Worm (Caenorhabditis elegans): ENCODE results near the gene frpr-3.

frpr-3 gene

DNA sequence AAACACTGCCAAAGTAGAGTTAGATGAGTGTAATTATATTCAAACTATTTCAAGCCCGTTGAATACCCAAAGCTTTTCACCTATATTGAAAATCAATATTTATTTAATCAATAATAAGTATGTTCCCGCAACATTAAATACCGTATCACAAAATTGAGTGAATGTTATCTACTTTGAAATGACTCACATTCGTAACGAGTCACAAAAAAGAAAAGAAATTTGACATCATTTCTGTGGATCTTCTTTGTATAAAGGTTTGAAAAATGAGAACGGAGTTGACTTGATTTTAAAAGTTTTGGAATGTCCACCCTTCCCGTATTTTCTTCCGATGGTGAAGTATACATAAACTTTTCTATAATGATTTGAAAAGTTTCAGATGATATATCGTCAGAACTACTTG lies 35.7 kb upstream of the frpr-3 start, which contains the start of gene srr-10:
Gene srr-10 (plus strand): TSS at position 301 of the 400 bp plus-strand sequence.
- TF ChIP-seq T22C8.4 (GFP tag; IDR thresholded peaks at IDR 0.05), result no peak
- no peak for TF ChIP-seq flt-1 (GFP tag; IDR thresholded peaks at IDR 0.05)
- TF ChIP-seq klf-2 (GFP tag; conservative IDR thresholded peaks at IDR 0.05), result no peak
- no peak for TF ChIP-seq tab-1 (GFP tag; IDR thresholded peaks at IDR 0.05)
- TF ChIP-seq ztf-29 (GFP tag; IDR thresholded peaks at IDR 0.05), result no peak
- TF ChIP-seq ztf-23 (GFP tag; IDR thresholded peaks at IDR 0.05), result no peak
- no peak for TF ChIP-seq med-1 (GFP tag; optimal IDR thresholded peaks at IDR 0.05; ENCODE audit: insufficient read depth)
- TF ChIP-seq ref-1 (GFP tag; conservative IDR thresholded peaks at IDR 0.05), result no peak
- no peak for TF ChIP-seq cog-1 (tag; optimal IDR thresholded peaks at IDR 0.05)

ce11 chrV:7737710-7738109 lies 33.4 kb upstream of the frpr-3 start, which contains the start of gene srr-9:
TSS of gene srr-9 (plus strand) at chrV:7738010.
- TF ChIP-seq ztf-23 (GFP tag; IDR thresholded peaks at IDR 0.05) (no peak), flt-1 (GFP tag; IDR thresholded peaks at IDR 0.05) (no peak)

ce11 chrV:7739949-7740348 lies 31.1 kb upstream of the frpr-3 start:
- TF ChIP-seq klf-2 (GFP tag; conservative IDR thresholded peaks at IDR 0.05) (no peak), T22C8.4 (GFP tag; IDR thresholded peaks at IDR 0.05) (no peak), ref-1 (GFP tag; conservative IDR thresholded peaks at IDR 0.05) (no peak), med-1 (GFP tag; optimal IDR thresholded peaks at IDR 0.05; ENCODE audit: insufficient read depth) (no peak), ztf-23 (GFP tag; IDR thresholded peaks at IDR 0.05) (no peak), cog-1 (tag; optimal IDR thresholded peaks at IDR 0.05) (no peak), ztf-29 (GFP tag; IDR thresholded peaks at IDR 0.05) (no peak), flt-1 (GFP tag; IDR thresholded peaks at IDR 0.05) (no peak), tab-1 (GFP tag; IDR thresholded peaks at IDR 0.05) (no peak)

DNA sequence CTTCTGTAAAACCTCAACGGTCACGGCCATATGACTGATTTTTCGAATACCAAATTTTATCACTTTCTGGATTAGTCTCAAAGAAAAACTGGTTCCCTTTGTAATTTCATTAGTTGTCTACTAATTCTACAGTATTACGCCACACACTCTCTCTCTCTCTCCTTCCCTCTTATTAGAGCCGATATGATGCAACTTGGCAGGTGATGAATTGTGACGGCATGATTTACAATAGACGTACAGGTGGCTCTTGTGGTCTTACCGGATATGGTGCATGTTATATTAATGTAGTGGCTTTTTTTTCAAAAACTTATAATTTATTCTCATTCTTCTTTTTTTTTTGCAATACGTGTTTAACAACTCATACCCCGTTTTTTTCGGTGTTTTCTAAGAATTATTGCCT lies 29.1 kb upstream of the frpr-3 start:
- TF ChIP-seq ztf-23 (GFP tag; IDR thresholded peaks at IDR 0.05) (no peak), med-1 (GFP tag; optimal IDR thresholded peaks at IDR 0.05; ENCODE audit: insufficient read depth) (no peak), ref-1 (GFP tag; conservative IDR thresholded peaks at IDR 0.05) (no peak), tab-1 (GFP tag; IDR thresholded peaks at IDR 0.05) (no peak), T22C8.4 (GFP tag; IDR thresholded peaks at IDR 0.05) (no peak), ztf-29 (GFP tag; IDR thresholded peaks at IDR 0.05) (no peak), flt-1 (GFP tag; IDR thresholded peaks at IDR 0.05) (no peak), klf-2 (GFP tag; conservative IDR thresholded peaks at IDR 0.05) (no peak), cog-1 (tag; optimal IDR thresholded peaks at IDR 0.05) (no peak)

ce11 chrV:7742485-7742959 lies 28.5 kb upstream of the frpr-3 start, which contains the start of gene fbxl-5:
TSS of gene fbxl-5 (plus strand) at chrV:7742909.
- no peak for TF ChIP-seq tab-1 (GFP tag; IDR thresholded peaks at IDR 0.05)
- TF ChIP-seq ref-1 (GFP tag; conservative IDR thresholded peaks at IDR 0.05), result no peak
- no peak for TF ChIP-seq flt-1 (GFP tag; IDR thresholded peaks at IDR 0.05)
- no peak for TF ChIP-seq cog-1 (tag; optimal IDR thresholded peaks at IDR 0.05)
- TF ChIP-seq ztf-23 (GFP tag; IDR thresholded peaks at IDR 0.05), result no peak
- TF ChIP-seq T22C8.4 (GFP tag; IDR thresholded peaks at IDR 0.05), result no peak
- no peak for TF ChIP-seq klf-2 (GFP tag; conservative IDR thresholded peaks at IDR 0.05)
- TF ChIP-seq med-1 (GFP tag; optimal IDR thresholded peaks at IDR 0.05; ENCODE audit: insufficient read depth), result no peak
- no peak for TF ChIP-seq ztf-29 (GFP tag; IDR thresholded peaks at IDR 0.05)

- TF ChIP-seq ztf-29 (GFP tag; IDR thresholded peaks at IDR 0.05) (no peak), med-1 (GFP tag; optimal IDR thresholded peaks at IDR 0.05; ENCODE audit: insufficient read depth) (no peak), ztf-23 (GFP tag; IDR thresholded peaks at IDR 0.05) (no peak), flt-1 (GFP tag; IDR thresholded peaks at IDR 0.05) (no peak), T22C8.4 (GFP tag; IDR thresholded peaks at IDR 0.05) (no peak), klf-2 (GFP tag; conservative IDR thresholded peaks at IDR 0.05) (no peak), cog-1 (tag; optimal IDR thresholded peaks at IDR 0.05) (no peak), ref-1 (GFP tag; conservative IDR thresholded peaks at IDR 0.05) (no peak), tab-1 (GFP tag; IDR thresholded peaks at IDR 0.05) (no peak)
Observed at ce11 chrV:7744068-7744467, 27.0 kb upstream of the frpr-3 start.

- no peak for TF ChIP-seq klf-2 (GFP tag; conservative IDR thresholded peaks at IDR 0.05)
- TF ChIP-seq T22C8.4 (GFP tag; IDR thresholded peaks at IDR 0.05), result no peak
- TF ChIP-seq cog-1 (tag; optimal IDR thresholded peaks at IDR 0.05), result no peak
- TF ChIP-seq med-1 (GFP tag; optimal IDR thresholded peaks at IDR 0.05; ENCODE audit: insufficient read depth), result no peak
- TF ChIP-seq flt-1 (GFP tag; IDR thresholded peaks at IDR 0.05), result no peak
- no peak for TF ChIP-seq ztf-29 (GFP tag; IDR thresholded peaks at IDR 0.05)
Observed at ce11 chrV:7745386-7745785, 25.7 kb upstream of the frpr-3 start.

DNA sequence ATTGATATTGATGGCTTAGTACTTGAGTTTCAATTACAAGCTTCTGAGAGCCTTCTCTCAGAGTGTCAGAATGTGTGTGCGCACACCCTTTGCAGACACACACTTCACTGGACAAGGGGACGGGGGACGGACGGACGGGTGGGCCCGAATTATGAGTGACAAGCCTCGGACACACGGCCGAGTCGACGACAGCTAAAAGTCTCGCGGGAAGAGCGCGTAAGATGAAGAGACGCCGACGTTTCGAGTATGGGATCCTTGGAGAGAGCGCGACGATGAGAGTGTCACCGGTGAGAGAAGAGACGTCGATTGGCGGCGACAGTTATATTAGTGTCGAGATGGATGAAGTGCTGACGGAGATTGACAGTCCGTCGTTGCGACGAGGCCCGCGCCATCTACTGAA lies 25.2 kb upstream of the frpr-3 start:
- TF ChIP-seq ztf-29 (GFP tag; IDR thresholded peaks at IDR 0.05) (peak; percentile 28; the same call in 1 of the 2 replicates), flt-1 (GFP tag; IDR thresholded peaks at IDR 0.05) (0 out of 2 replicates have a peak, but pooled peaks have one; percentile 14), med-1 (GFP tag; optimal IDR thresholded peaks at IDR 0.05; ENCODE audit: insufficient read depth) (no peak), cog-1 (tag; optimal IDR thresholded peaks at IDR 0.05) (peak; percentile 51), ztf-23 (GFP tag; IDR thresholded peaks at IDR 0.05) (no peak)

ce11 chrV:7747132-7747531 lies 23.9 kb upstream of the frpr-3 start:
- TF ChIP-seq klf-2 (GFP tag; conservative IDR thresholded peaks at IDR 0.05) (no peak), flt-1 (GFP tag; IDR thresholded peaks at IDR 0.05) (no peak), ref-1 (GFP tag; conservative IDR thresholded peaks at IDR 0.05) (no peak), ztf-23 (GFP tag; IDR thresholded peaks at IDR 0.05) (no peak), cog-1 (tag; optimal IDR thresholded peaks at IDR 0.05) (no peak), T22C8.4 (GFP tag; IDR thresholded peaks at IDR 0.05) (no peak), tab-1 (GFP tag; IDR thresholded peaks at IDR 0.05) (no peak), med-1 (GFP tag; optimal IDR thresholded peaks at IDR 0.05; ENCODE audit: insufficient read depth) (no peak), ztf-29 (GFP tag; IDR thresholded peaks at IDR 0.05) (no peak)

- TF ChIP-seq klf-2 (GFP tag; conservative IDR thresholded peaks at IDR 0.05) (no peak), T22C8.4 (GFP tag; IDR thresholded peaks at IDR 0.05) (no peak), ztf-23 (GFP tag; IDR thresholded peaks at IDR 0.05) (no peak), ref-1 (GFP tag; conservative IDR thresholded peaks at IDR 0.05) (no peak), flt-1 (GFP tag; IDR thresholded peaks at IDR 0.05) (peak; percentile 31; the same call in 1 of the 2 replicates), ztf-29 (GFP tag; IDR thresholded peaks at IDR 0.05) (no peak), tab-1 (GFP tag; IDR thresholded peaks at IDR 0.05) (no peak), cog-1 (tag; optimal IDR thresholded peaks at IDR 0.05) (no peak), med-1 (GFP tag; optimal IDR thresholded peaks at IDR 0.05; ENCODE audit: insufficient read depth) (no peak)
Observed at ce11 chrV:7747987-7748607, 23.0 kb upstream of the frpr-3 start.
